Worm (Caenorhabditis elegans): ENCODE measurements around the gene F12F6.7.

ce11 chrIV:11563090-11563489 lies 1.5 kb upstream of the F12F6.7 start:
- TF ChIP-seq unc-120 (tag; optimal IDR thresholded peaks at IDR 0.05; ENCODE audit: poor library complexity, severe bottlenecking) (no peak), elt-3 (tag; optimal IDR thresholded peaks at IDR 0.05) (no peak), nhr-12 (tag; optimal IDR thresholded peaks at IDR 0.05) (no peak), lsy-2 (tag; optimal IDR thresholded peaks at IDR 0.05) (no peak), nhr-28 (tag; optimal IDR thresholded peaks at IDR 0.05) (no peak), ztf-11 (tag; optimal IDR thresholded peaks at IDR 0.05) (no peak), nhr-2 (tag; optimal IDR thresholded peaks at IDR 0.05) (no peak)
